Worm (Caenorhabditis elegans) whole organism, L4 larva: ENCODE measurements around the gene nhr-101.

Experiments
- T26A8.4 ChIP-seq: fragments of 200-800 bp; sonication (Bioruptor generic); IDR thresholded peaks from 2 replicates; pipeline ENCODE4 v1.3.6; 2022; ENCODE audit warnings: missing genetic modification characterization, missing compliant biosample characterization
- ZK546.5 ChIP-seq, 2 experiments: sonication (generic microtip); optimal IDR thresholded peaks; 2 replicates each; lab custom pipeline; 2017; ENCODE audit warnings: missing biosample characterization in 2 of 2, missing genetic modification characterization in 2 of 2
- aha-1 ChIP-seq: fragments of 150-350 bp; peaks from one replicate; lab custom pipeline; 2014; ENCODE audit warnings: missing biosample characterization, missing genetic modification characterization
- aly-2 ChIP-seq: sonication (generic microtip); optimal IDR thresholded peaks from 2 replicates; lab custom pipeline; 2018; ENCODE audit warnings: missing biosample characterization, missing genetic modification characterization
- ceh-82 ChIP-seq: sonication (generic microtip); optimal IDR thresholded peaks from 2 replicates; lab custom pipeline; 2017; ENCODE audit warnings: missing biosample characterization, missing genetic modification characterization
- lir-3 ChIP-seq: sonication (generic microtip); optimal IDR thresholded peaks from 2 replicates; lab custom pipeline; 2016; ENCODE audit warnings: mild to moderate bottlenecking, missing genetic modification characterization, missing compliant biosample characterization
- madf-9 ChIP-seq: fragments of 200-800 bp; sonication (Bioruptor generic); conservative IDR thresholded peaks from 2 replicates; pipeline ENCODE4 v1.3.6; 2022; ENCODE audit warnings: missing genetic modification reagents, missing genetic modification characterization, missing compliant biosample characterization
- mep-1 ChIP-seq: fragments of 150-350 bp; sonication (generic microtip); optimal IDR thresholded peaks from 3 replicates; lab custom pipeline; 2014; ENCODE audit warnings: missing biosample characterization, missing genetic modification characterization
- snpc-4 ChIP-seq: fragments of 150-350 bp; optimal IDR thresholded peaks from 2 replicates; lab custom pipeline; 2014; ENCODE audit warnings: missing biosample characterization, missing genetic modification characterization
- unc-130 ChIP-seq: sonication (generic microtip); optimal IDR thresholded peaks from 2 replicates; lab custom pipeline; 2016; ENCODE audit warnings: missing genetic modification reagents, missing genetic modification characterization, missing compliant biosample characterization
- unc-62 ChIP-seq, 3 experiments: fragments of 150-350 bp in 1 of 3; sonication (generic microtip); optimal IDR thresholded peaks in 2 of 3; peaks in 1 of 3; 1 replicate in 1 of 3; 2 replicates in 2 of 3; lab custom pipeline; 2014 to 2017; ENCODE audit warnings: missing biosample characterization in 3 of 3, missing genetic modification characterization in 3 of 3, missing genetic modification reagents in 3 of 3, missing genotype in 1 of 3
- zag-1 ChIP-seq: fragments of 150-350 bp; optimal IDR thresholded peaks from 2 replicates; lab custom pipeline; 2014; ENCODE audit warnings: missing biosample characterization, missing genetic modification characterization

DNA sequence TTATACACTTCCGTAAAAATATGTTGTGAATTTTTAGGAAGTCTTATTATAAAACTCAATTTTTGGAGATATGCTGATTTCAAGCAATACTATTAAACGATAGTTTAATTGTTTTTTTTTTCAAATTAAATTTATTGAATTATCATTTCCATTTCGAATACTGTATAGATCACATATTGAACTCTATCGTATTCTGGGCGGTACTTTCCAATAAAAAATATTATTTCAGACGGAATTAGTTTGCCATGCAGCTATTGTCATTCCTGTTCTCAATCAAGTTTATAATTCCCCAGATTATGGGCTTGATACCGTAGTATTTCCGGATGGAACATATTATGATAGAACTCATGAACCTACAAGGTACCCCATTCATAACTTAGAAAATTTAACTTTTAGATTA is 4.3 kb downstream of the nhr-101 start:
- no peak for TF ChIP-seq mep-1 (tag; lab: Kevin White, UChicago)
- no peak for TF ChIP-seq unc-62 (GFP tag; optimal IDR thresholded peaks at IDR 0.05 in 1 of 2; lab: Kevin White, UChicago)
- no peak for TF ChIP-seq unc-62 (tag; optimal IDR thresholded peaks at IDR 0.05; lab: Kevin White, UChicago)
- TF ChIP-seq T26A8.4 (GFP tag; lab: Robert Waterston, UW): no peak
- no peak for TF ChIP-seq zag-1
- TF ChIP-seq snpc-4: no peak
- no peak for TF ChIP-seq madf-9 (GFP tag; lab: Robert Waterston, UW)
- TF ChIP-seq aly-2: no peak
- TF ChIP-seq aha-1 (tag; lab: Kevin White, UChicago): no peak
- TF ChIP-seq ceh-82 (tag; lab: Kevin White, UChicago): no peak
- TF ChIP-seq ZK546.5 (tag; optimal IDR thresholded peaks at IDR 0.05; lab: Kevin White, UChicago): no peak
- no peak for TF ChIP-seq lir-3 (tag; lab: Kevin White, UChicago)
- no peak for TF ChIP-seq unc-130 (GFP tag; lab: Kevin White, UChicago)
